Comparison of ENCODE assay signal across 3 fruit fly cellular contexts in genomic region chr3L:15631067-15631466, dm6.
TF ChIP-seq lines count a peak whose summit lies in the region.

No protein-coding gene starts in this region.

- no peak for TF ChIP-seq CTCF in whole organism, embryonic (GFP tag; optimal IDR thresholded peaks at IDR 0.05; lab: Kevin White, UChicago)

TF ChIP-seq in whole organism, embryonic, 481 proteins besides CTCF, POLR2A, EP300 and RAD21:
- TF ChIP-seq Med (GFP tag; lab: Kevin White, UChicago) (peak; percentile 34), CG7357 (GFP tag; IDR thresholded peaks at IDR 0.05; lab: Robert Waterston, UW) (no peak), HmgD (GFP tag; optimal IDR thresholded peaks at IDR 0.05; lab: Kevin White, UChicago) (no peak), zfh2 (GFP tag; optimal IDR thresholded peaks at IDR 0.05; lab: Kevin White, UChicago) (no peak), nerfin-2 (GFP tag; IDR thresholded peaks at IDR 0.05; lab: Robert Waterston, UW; ENCODE audit: partially characterized antibody) (no peak), CG18619 (GFP tag; optimal IDR thresholded peaks at IDR 0.05; lab: Kevin White, UChicago) (no peak), sd (tag; optimal IDR thresholded peaks at IDR 0.05; lab: Kevin White, UChicago) (peak; percentile 65), Hr78 (GFP tag; optimal IDR thresholded peaks at IDR 0.05; lab: Kevin White, UChicago) (no peak), CG11247 (GFP tag; IDR thresholded peaks at IDR 0.05; lab: Robert Waterston, UW) (no peak), CG17802 (tag; optimal IDR thresholded peaks at IDR 0.05; lab: Kevin White, UChicago) (no peak)

TF ChIP-seq in whole organism, prepupa, 60 proteins besides CTCF, POLR2A, EP300 and RAD21:
- TF ChIP-seq fd59A (GFP tag; optimal IDR thresholded peaks at IDR 0.05; lab: Kevin White, UChicago) (no peak), fkh (GFP tag; optimal IDR thresholded peaks at IDR 0.05; lab: Kevin White, UChicago) (peak; percentile 73)

TF ChIP-seq in whole organism, wandering third instar larva, 38 proteins besides CTCF, POLR2A, EP300 and RAD21:
- TF ChIP-seq Rel (GFP tag; optimal IDR thresholded peaks at IDR 0.05; lab: Kevin White, UChicago) (no peak), Rel (tag; optimal IDR thresholded peaks at IDR 0.05; lab: Kevin White, UChicago) (peak; percentile 33), dmrt93B (GFP tag; optimal IDR thresholded peaks at IDR 0.05; lab: Kevin White, UChicago) (no peak)
